Fruit fly (Drosophila melanogaster) whole organism, prepupa: ENCODE results near the gene CG1161.

Experiments used
- CG11902 ChIP-seq: fragments of 200-800 bp; sonication (Bioruptor generic); optimal IDR thresholded peaks from 3 replicates; lab custom pipeline; 2016; ENCODE audit warnings: missing biosample characterization, missing genetic modification characterization
- CG4318 ChIP-seq: fragments of 200-800 bp; sonication (Bioruptor generic); optimal IDR thresholded peaks from 3 replicates; lab custom pipeline; 2017; ENCODE audit warnings: missing biosample characterization, mild to moderate bottlenecking, missing genetic modification characterization
- CG6276 ChIP-seq: fragments of 200-800 bp; sonication (Bioruptor generic); optimal IDR thresholded peaks from 2 replicates; lab custom pipeline; 2017; ENCODE audit warnings: missing biosample characterization, mild to moderate bottlenecking, missing genetic modification characterization
- CG6792 ChIP-seq: fragments of 200-800 bp; sonication (Bioruptor generic); optimal IDR thresholded peaks from 3 replicates; lab custom pipeline; 2016; ENCODE audit warnings: missing biosample characterization, missing genetic modification characterization
- CG6854 ChIP-seq: fragments of 200-800 bp; sonication (Bioruptor generic); optimal IDR thresholded peaks from 2 replicates; lab custom pipeline; 2017; ENCODE audit warnings: missing biosample characterization, mild to moderate bottlenecking, missing genetic modification characterization
- Eip78C ChIP-seq: fragments of 200-800 bp; sonication (Bioruptor generic); peaks from one replicate; lab custom pipeline; 2016; ENCODE audit warnings: missing biosample characterization, missing genetic modification characterization
- Ets96B ChIP-seq: fragments of 200-800 bp; optimal IDR thresholded peaks from 2 replicates; lab custom pipeline; 2019; ENCODE audit warnings: missing biosample characterization, mild to moderate bottlenecking, missing genetic modification characterization, moderate library complexity
- Gug ChIP-seq: fragments of 200-800 bp; sonication (Bioruptor generic); IDR thresholded peaks from 2 replicates; pipeline ENCODE4 v1.3.6; 2022; ENCODE audit warnings: missing biosample characterization, missing genetic modification characterization
- Hr39 ChIP-seq: fragments of 200-800 bp; sonication (Bioruptor generic); optimal IDR thresholded peaks from 2 replicates; lab custom pipeline; 2016; ENCODE audit warnings: missing biosample characterization, missing genetic modification characterization
- Lpt ChIP-seq: fragments of 200-800 bp; sonication (Bioruptor generic); optimal IDR thresholded peaks from 3 replicates; lab custom pipeline; 2016; ENCODE audit warnings: missing biosample characterization, missing genetic modification characterization
- dsx ChIP-seq: fragments of 200-800 bp; optimal IDR thresholded peaks from 3 replicates; lab custom pipeline; 2019; ENCODE audit warnings: missing biosample characterization, mild to moderate bottlenecking, missing genetic modification characterization, moderate library complexity; ENCODE audit not compliant: poor library complexity, severe bottlenecking
- ss ChIP-seq, 2 experiments: fragments of 200-800 bp; sonication (Bioruptor generic); optimal IDR thresholded peaks; 2 replicates in 1 of 2; 3 replicates in 1 of 2; lab custom pipeline; 2017 to 2018; ENCODE audit warnings: mild to moderate bottlenecking in 2 of 2, missing biosample characterization in 2 of 2, missing genetic modification characterization in 2 of 2, moderate library complexity in 1 of 2
- topi ChIP-seq: fragments of 200-800 bp; sonication (Bioruptor generic); optimal IDR thresholded peaks from 3 replicates; lab custom pipeline; 2016; ENCODE audit warnings: missing biosample characterization, missing genetic modification characterization
- vri ChIP-seq: fragments of 200-800 bp; sonication (Bioruptor generic); optimal IDR thresholded peaks from 3 replicates; lab custom pipeline; 2016; ENCODE audit warnings: missing biosample characterization, mild to moderate bottlenecking, missing genetic modification characterization

dm6 chr3R:5374720-5375119, 19.8 kb downstream of the CG1161 start, which contains the start of the genes hd and CG14667:
- no peak for TF ChIP-seq Ets96B (tag; lab: Kevin White, UChicago)
- TF ChIP-seq Eip78C (GFP tag; lab: Kevin White, UChicago): no peak
- no peak for TF ChIP-seq vri (GFP tag; lab: Kevin White, UChicago)
- TF ChIP-seq CG6276 (GFP tag; lab: Kevin White, UChicago): no peak
- no peak for TF ChIP-seq CG4318
- TF ChIP-seq Gug (GFP tag; lab: Robert Waterston, UW): no peak
- no peak for TF ChIP-seq ss (GFP tag; optimal IDR thresholded peaks at IDR 0.05; lab: Kevin White, UChicago)
- no peak for TF ChIP-seq CG6854 (GFP tag; lab: Kevin White, UChicago)
- no peak for TF ChIP-seq CG6792 (GFP tag; lab: Kevin White, UChicago)
- no peak for TF ChIP-seq dsx (GFP tag; lab: Kevin White, UChicago)
- TF ChIP-seq topi (GFP tag; lab: Kevin White, UChicago): no peak
- no peak for TF ChIP-seq CG11902 (GFP tag; lab: Kevin White, UChicago)
- no peak for TF ChIP-seq Hr39 (GFP tag; lab: Kevin White, UChicago)
- no peak for TF ChIP-seq Lpt (GFP tag; lab: Kevin White, UChicago)
